Worm (Caenorhabditis elegans) whole organism, L1 larva: Measurements from ENCODE around the gene C05D12.3.

ENCODE experiments used
- C04F5.9 ChIP-seq: sonication (generic microtip); optimal IDR thresholded peaks from 2 replicates; lab custom pipeline; 2016; ENCODE audit warnings: missing genetic modification characterization, missing compliant biosample characterization
- F16B12.6 ChIP-seq: fragments of 150-350 bp; optimal IDR thresholded peaks from 2 replicates; lab custom pipeline; 2014; ENCODE audit warnings: missing biosample characterization, missing genetic modification characterization
- Y116A8C.19 ChIP-seq: sonication (generic microtip); optimal IDR thresholded peaks from 2 replicates; lab custom pipeline; 2016; ENCODE audit warnings: missing compliant biosample characterization, missing genetic modification characterization, borderline replicate concordance
- alr-1 ChIP-seq: fragments of 200-800 bp; sonication (Bioruptor generic); optimal IDR thresholded peaks from 2 replicates; lab custom pipeline; 2018; ENCODE audit warnings: borderline replicate concordance, mild to moderate bottlenecking, missing genetic modification characterization, missing compliant biosample characterization
- aly-2 ChIP-seq: fragments of 150-350 bp; optimal IDR thresholded peaks from 2 replicates; lab custom pipeline; 2014; ENCODE audit warnings: missing biosample characterization, missing genetic modification characterization
- ama-1 ChIP-seq: fragments of 150-350 bp; optimal IDR thresholded peaks from 2 replicates; lab custom pipeline; 2014
- ceh-63 ChIP-seq: fragments of 200-800 bp; sonication (Bioruptor generic); optimal IDR thresholded peaks from 2 replicates; lab custom pipeline; 2018; ENCODE audit warnings: mild to moderate bottlenecking, missing genetic modification characterization, missing compliant biosample characterization
- ceh-8 ChIP-seq: fragments of 200-800 bp; sonication (Bioruptor generic); optimal IDR thresholded peaks from 2 replicates; lab custom pipeline; 2018; ENCODE audit warnings: mild to moderate bottlenecking, missing genetic modification characterization, moderate library complexity, missing compliant biosample characterization
- ceh-82 ChIP-seq, 3 experiments: fragments of 150-350 bp in 1 of 3; sonication (generic microtip) in 2 of 3; optimal IDR thresholded peaks; 2 replicates each; lab custom pipeline; 2014 to 2017; ENCODE audit warnings: missing biosample characterization in 3 of 3, missing genetic modification characterization in 3 of 3
- ceh-88 ChIP-seq: fragments of 200-800 bp; sonication (Bioruptor generic); IDR thresholded peaks from 2 replicates; pipeline ENCODE4 v1.3.6; 2022; ENCODE audit warnings: missing genetic modification characterization, missing compliant biosample characterization
- ces-1 ChIP-seq: fragments of 150-350 bp; optimal IDR thresholded peaks from 2 replicates; lab custom pipeline; 2014; ENCODE audit warnings: missing biosample characterization, missing genetic modification reagents, missing genetic modification characterization
- dpl-1 ChIP-seq, 3 experiments: fragments of 150-350 bp in 2 of 3; sonication (generic microtip) in 1 of 3; optimal IDR thresholded peaks; 2 replicates each; lab custom pipeline; 2014 to 2017; ENCODE audit warnings: missing biosample characterization in 3 of 3, missing genetic modification characterization in 3 of 3, missing genetic modification reagents in 3 of 3
- egl-13 ChIP-seq: sonication (generic microtip); optimal IDR thresholded peaks from 2 replicates; lab custom pipeline; 2016; ENCODE audit warnings: missing genotype, missing genetic modification reagents, missing genetic modification characterization, missing compliant biosample characterization
- elt-2 ChIP-seq: sonication (generic microtip); optimal IDR thresholded peaks from 2 replicates; lab custom pipeline; 2016; ENCODE audit warnings: missing genetic modification characterization, mild to moderate bottlenecking, inconsistent platforms, missing compliant biosample characterization, missing genetic modification reagents
- ets-5 ChIP-seq: fragments of 200-800 bp; sonication (Bioruptor generic); IDR thresholded peaks from 2 replicates; pipeline ENCODE4 v1.3.6; 2022; ENCODE audit warnings: missing genetic modification characterization, missing compliant biosample characterization
- fkh-10 ChIP-seq: sonication (generic microtip); optimal IDR thresholded peaks from 2 replicates; lab custom pipeline; 2017; ENCODE audit warnings: missing biosample characterization, missing genetic modification reagents, missing genetic modification characterization
- fkh-4 ChIP-seq: sonication (generic microtip); optimal IDR thresholded peaks from 2 replicates; lab custom pipeline; 2016; ENCODE audit warnings: missing compliant biosample characterization, missing genetic modification characterization, borderline replicate concordance
- fkh-8 ChIP-seq: sonication (generic microtip); optimal IDR thresholded peaks from 2 replicates; lab custom pipeline; 2016; ENCODE audit warnings: mild to moderate bottlenecking, missing genetic modification characterization, missing compliant biosample characterization
- fos-1 ChIP-seq: fragments of 150-350 bp; optimal IDR thresholded peaks from 2 replicates; lab custom pipeline; 2014; ENCODE audit warnings: missing biosample characterization, missing genetic modification characterization
- grh-1 ChIP-seq: fragments of 200-800 bp; sonication (Bioruptor generic); IDR thresholded peaks from 2 replicates; pipeline ENCODE4 v1.3.6; 2022; ENCODE audit warnings: missing genetic modification reagents, missing genetic modification characterization, missing compliant biosample characterization
- hlh-17 ChIP-seq: fragments of 200-800 bp; sonication (Bioruptor generic); optimal IDR thresholded peaks from 2 replicates; lab custom pipeline; 2018; ENCODE audit warnings: missing genetic modification characterization, mild to moderate bottlenecking, missing compliant biosample characterization, moderate library complexity, borderline replicate concordance
- hpl-2 ChIP-seq: fragments of 150-350 bp; optimal IDR thresholded peaks from 2 replicates; lab custom pipeline; 2014; ENCODE audit warnings: missing biosample characterization, missing genetic modification reagents, missing genetic modification characterization
- irx-1 ChIP-seq: sonication (generic microtip); optimal IDR thresholded peaks from 2 replicates; lab custom pipeline; 2016; ENCODE audit warnings: missing genetic modification characterization, missing compliant biosample characterization
- isw-1 ChIP-seq: fragments of 200-800 bp; sonication (Bioruptor generic); IDR thresholded peaks from 2 replicates; pipeline ENCODE4 v1.3.6; 2022; ENCODE audit warnings: missing genetic modification characterization, missing compliant biosample characterization
- jun-1 ChIP-seq: fragments of 150-350 bp; optimal IDR thresholded peaks from 2 replicates; lab custom pipeline; 2014; ENCODE audit warnings: missing biosample characterization, missing genetic modification reagents, missing genetic modification characterization
- lin-13 ChIP-seq: fragments of 150-350 bp; optimal IDR thresholded peaks from 2 replicates; lab custom pipeline; 2014; ENCODE audit warnings: missing biosample characterization, missing genetic modification reagents, missing genetic modification characterization
- lin-15B ChIP-seq: fragments of 150-350 bp; sonication (generic microtip); optimal IDR thresholded peaks from 3 replicates; lab custom pipeline; 2014; ENCODE audit warnings: missing biosample characterization, missing genetic modification characterization
- lin-35 ChIP-seq, 2 experiments: fragments of 150-350 bp; optimal IDR thresholded peaks; 2 replicates each; lab custom pipeline; 2014; ENCODE audit warnings: missing biosample characterization in 2 of 2, missing genetic modification characterization in 2 of 2, missing genetic modification reagents in 2 of 2
- lin-39 ChIP-seq: fragments of 150-350 bp; optimal IDR thresholded peaks from 2 replicates; lab custom pipeline; 2014; ENCODE audit warnings: missing biosample characterization, missing genetic modification reagents, missing genetic modification characterization
- lsy-2 ChIP-seq, 2 experiments: fragments of 150-350 bp; optimal IDR thresholded peaks; 2 replicates each; lab custom pipeline; 2014; ENCODE audit warnings: missing biosample characterization in 2 of 2, missing genetic modification characterization in 2 of 2
- mab-9 ChIP-seq: fragments of 200-800 bp; sonication (Bioruptor generic); IDR thresholded peaks from 2 replicates; pipeline ENCODE4 v1.3.6; 2022; ENCODE audit warnings: missing genetic modification reagents, missing genetic modification characterization, missing compliant biosample characterization
- mdl-1 ChIP-seq, 2 experiments: fragments of 150-350 bp; optimal IDR thresholded peaks; 2 replicates each; lab custom pipeline; 2014 to 2017; ENCODE audit warnings: missing biosample characterization in 2 of 2, missing genetic modification characterization in 2 of 2, inconsistent platforms in 1 of 2
- mef-2 ChIP-seq: fragments of 150-350 bp; optimal IDR thresholded peaks from 2 replicates; lab custom pipeline; 2014; ENCODE audit warnings: missing biosample characterization, missing genetic modification characterization
- mep-1 ChIP-seq: fragments of 150-350 bp; optimal IDR thresholded peaks from 2 replicates; lab custom pipeline; 2014; ENCODE audit warnings: missing biosample characterization, missing genetic modification characterization
- nhr-12 ChIP-seq: sonication (generic microtip); optimal IDR thresholded peaks from 2 replicates; lab custom pipeline; 2017; ENCODE audit warnings: missing biosample characterization, missing genetic modification characterization
- nhr-20 ChIP-seq: sonication (generic microtip); optimal IDR thresholded peaks from 2 replicates; lab custom pipeline; 2016; ENCODE audit warnings: mild to moderate bottlenecking, missing genetic modification characterization, missing compliant biosample characterization
- nhr-47 ChIP-seq: sonication (generic microtip); optimal IDR thresholded peaks from 2 replicates; lab custom pipeline; 2016; ENCODE audit warnings: mild to moderate bottlenecking, missing genetic modification characterization, moderate library complexity, missing compliant biosample characterization
- nhr-76 ChIP-seq: sonication (generic microtip); optimal IDR thresholded peaks from 2 replicates; lab custom pipeline; 2017; ENCODE audit warnings: missing biosample characterization, missing genetic modification characterization
- nhr-77 ChIP-seq: fragments of 150-350 bp; optimal IDR thresholded peaks from 2 replicates; lab custom pipeline; 2014; ENCODE audit warnings: missing biosample characterization, missing genetic modification characterization
- nhr-84 ChIP-seq: sonication (generic microtip); optimal IDR thresholded peaks from 2 replicates; lab custom pipeline; 2017; ENCODE audit warnings: missing biosample characterization, missing genetic modification characterization
- pax-3 ChIP-seq: fragments of 200-800 bp; sonication (Bioruptor generic); optimal IDR thresholded peaks from 2 replicates; lab custom pipeline; 2018; ENCODE audit warnings: mild to moderate bottlenecking, missing genetic modification characterization, moderate library complexity, missing compliant biosample characterization
- pqm-1 ChIP-seq: sonication (generic microtip); optimal IDR thresholded peaks from 3 replicates; lab custom pipeline; 2017; ENCODE audit warnings: missing biosample characterization, missing genetic modification characterization
- snu-23 ChIP-seq: sonication (generic microtip); optimal IDR thresholded peaks from 2 replicates; lab custom pipeline; 2016; ENCODE audit warnings: missing genetic modification characterization, missing compliant biosample characterization
- sox-4 ChIP-seq: sonication (generic microtip); optimal IDR thresholded peaks from 2 replicates; lab custom pipeline; 2016; ENCODE audit warnings: missing genetic modification characterization, missing compliant biosample characterization
- tbx-2 ChIP-seq: sonication (generic microtip); optimal IDR thresholded peaks from 2 replicates; lab custom pipeline; 2016; ENCODE audit warnings: missing genetic modification characterization, missing compliant biosample characterization
- tlp-1 ChIP-seq: fragments of 150-350 bp; optimal IDR thresholded peaks from 2 replicates; lab custom pipeline; 2014; ENCODE audit warnings: missing biosample characterization, missing genetic modification characterization
- unc-30 ChIP-seq: sonication (generic microtip); optimal IDR thresholded peaks from 2 replicates; lab custom pipeline; 2017; ENCODE audit warnings: missing biosample characterization, missing genetic modification characterization
- unc-86 ChIP-seq: sonication (generic microtip); optimal IDR thresholded peaks from 2 replicates; lab custom pipeline; 2016; ENCODE audit warnings: missing genetic modification characterization, missing compliant biosample characterization
- unc-98 ChIP-seq: fragments of 200-800 bp; sonication (Bioruptor generic); IDR thresholded peaks from 2 replicates; pipeline ENCODE4 v1.3.6; 2022; ENCODE audit warnings: missing genetic modification characterization, missing compliant biosample characterization
- xbp-1 ChIP-seq: sonication (generic microtip); optimal IDR thresholded peaks from 2 replicates; lab custom pipeline; 2016; ENCODE audit warnings: missing genetic modification characterization, missing compliant biosample characterization
- zag-1 ChIP-seq: fragments of 150-350 bp; optimal IDR thresholded peaks from 2 replicates; lab custom pipeline; 2014; ENCODE audit warnings: missing biosample characterization, missing genetic modification characterization
- zip-4 ChIP-seq: fragments of 200-800 bp; sonication (Bioruptor generic); optimal IDR thresholded peaks from 2 replicates; lab custom pipeline; 2018; ENCODE audit warnings: mild to moderate bottlenecking, missing genetic modification characterization, moderate library complexity, missing compliant biosample characterization
- ztf-11 ChIP-seq, 2 experiments: sonication (generic microtip); optimal IDR thresholded peaks; 2 replicates each; lab custom pipeline; 2016 to 2017; ENCODE audit warnings: missing genetic modification characterization in 2 of 2, missing biosample characterization in 1 of 2, missing compliant biosample characterization in 1 of 2

The C05D12.3 gene

DNA sequence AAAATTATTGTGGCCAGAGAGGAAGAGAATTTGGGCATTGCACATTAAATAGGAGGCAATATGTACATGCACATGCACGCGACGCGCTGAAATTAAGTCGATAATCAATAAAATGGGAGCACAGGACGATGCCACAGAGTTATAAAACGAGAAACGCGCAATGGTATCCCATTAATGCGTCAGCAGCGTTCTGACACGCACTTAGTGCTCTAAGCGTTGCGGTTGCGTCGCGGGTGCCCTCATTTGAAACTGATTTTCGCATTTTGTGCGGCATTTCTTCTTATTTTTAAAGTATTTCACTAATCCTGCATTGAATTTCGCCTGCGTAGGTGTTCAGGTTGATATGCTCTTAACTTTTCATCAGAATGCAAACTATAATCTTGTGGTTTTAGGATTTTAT lies 28.0 kb downstream of the C05D12.3 start, which contains the start of gene rsp-1:
rsp-1 (plus strand) TSS at position 338 of the 400 bp plus-strand sequence.
- TF ChIP-seq fkh-8 (peak; percentile 79), mep-1 (tag; lab: Kevin White, UChicago) (peak; percentile 84), ama-1 (no peak), snu-23 (peak; percentile 94), hpl-2 (peak; percentile 80), nhr-77 (tag; lab: Kevin White, UChicago) (peak; percentile 78), isw-1 (GFP tag; lab: Robert Waterston, UW) (peak; percentile 87), ces-1 (GFP tag; lab: Kevin White, UChicago) (no peak), nhr-47 (tag; lab: Kevin White, UChicago) (peak; percentile 91), xbp-1 (tag; lab: Kevin White, UChicago) (peak; percentile 90), dpl-1 (GFP tag; optimal IDR thresholded peaks at IDR 0.05; lab: Kevin White, UChicago) (peak; percentile 84 to 88 (median 87)), hlh-17 (GFP tag; lab: Kevin White, UChicago) (no peak), nhr-12 (tag; lab: Kevin White, UChicago) (no peak), mef-2 (tag; lab: Kevin White, UChicago) (peak; percentile 13), egl-13 (tag; lab: Kevin White, UChicago) (peak; percentile 49), fos-1 (peak; percentile 78), lin-39 (peak; percentile 42), unc-30 (tag; lab: Kevin White, UChicago) (no peak), elt-2 (tag; lab: Kevin White, UChicago) (peak; percentile 76), ztf-11 (tag; optimal IDR thresholded peaks at IDR 0.05; lab: Kevin White, UChicago) (peak in 1 of 2 experiments; percentile 71), lin-35 (GFP tag; optimal IDR thresholded peaks at IDR 0.05; lab: Kevin White, UChicago) (peak; percentile 90 to 94), zag-1 (no peak), ceh-82 (tag; optimal IDR thresholded peaks at IDR 0.05; lab: Kevin White, UChicago) (peak; percentile 92 to 95 (median 94)), ets-5 (no peak), irx-1 (peak; percentile 76), grh-1 (GFP tag; lab: Robert Waterston, UW) (peak; percentile 80), mdl-1 (tag; optimal IDR thresholded peaks at IDR 0.05; lab: Kevin White, UChicago) (peak in 1 of 2 experiments; percentile 85), ceh-8 (GFP tag; lab: Kevin White, UChicago) (peak; percentile 55), tbx-2 (peak; percentile 88), nhr-76 (no peak), fkh-10 (GFP tag; lab: Kevin White, UChicago) (peak; percentile 57), pqm-1 (tag; lab: Kevin White, UChicago) (no peak), aly-2 (peak; percentile 65), F16B12.6 (tag; lab: Kevin White, UChicago) (peak; percentile 69), C04F5.9 (peak; percentile 82), lin-15B (peak; percentile 84), ceh-88 (no peak; the same call in 1 of the 2 replicates), zip-4 (peak; percentile 74), nhr-20 (tag; lab: Kevin White, UChicago) (peak; percentile 94), lin-13 (GFP tag; lab: Kevin White, UChicago) (peak; percentile 89), sox-4 (tag; lab: Kevin White, UChicago) (peak; percentile 45), lsy-2 (tag; optimal IDR thresholded peaks at IDR 0.05; lab: Kevin White, UChicago) (peak; percentile 91 to 94), unc-86 (tag; lab: Kevin White, UChicago) (peak; percentile 83), nhr-84 (no peak), mab-9 (GFP tag; lab: Robert Waterston, UW) (no peak), Y116A8C.19 (tag; lab: Kevin White, UChicago) (no peak), unc-98 (GFP tag; lab: Robert Waterston, UW) (no peak), ceh-63 (GFP tag; lab: Kevin White, UChicago) (no peak), pax-3 (tag; lab: Kevin White, UChicago) (peak; percentile 73), alr-1 (tag; lab: Kevin White, UChicago) (no peak), tlp-1 (tag; lab: Kevin White, UChicago) (no peak), fkh-4 (tag; lab: Kevin White, UChicago) (peak; percentile 29), jun-1 (tag; lab: Kevin White, UChicago) (peak; percentile 91)
